Fruit fly (Drosophila melanogaster): Measurements from ENCODE around the gene CCT2.
A peak's percentile ranks its signal among the peaks of the same experiment; 100 is the strongest.

Gene CCT2

dm6 chrX:9141219-9141618 lies 51.9 kb downstream of the CCT2 start:
- TF ChIP-seq CG3838 (GFP tag; optimal IDR thresholded peaks at IDR 0.05) (no peak), unc-4 (GFP tag; IDR thresholded peaks at IDR 0.05; ENCODE audit: partially characterized antibody) (no peak), CG7745 (tag; optimal IDR thresholded peaks at IDR 0.05) (no peak), HLH3B (GFP tag; IDR thresholded peaks at IDR 0.05) (peak; percentile 88), knrl (GFP tag; IDR thresholded peaks at IDR 0.05; ENCODE audit: partially characterized antibody) (0 out of 3 replicates have a peak, but pooled peaks have one; percentile 23), CG16779 (GFP tag; IDR thresholded peaks at IDR 0.05) (peak; percentile 52; the same call in 1 of the 2 replicates), CG11695 (GFP tag; IDR thresholded peaks at IDR 0.05) (peak; percentile 67; the same call in 1 of the 3 replicates), CG13894 (tag; optimal IDR thresholded peaks at IDR 0.05) (peak; percentile 31), H15 (GFP tag; IDR thresholded peaks at IDR 0.05) (peak; percentile 85), CG4820 (GFP tag; optimal IDR thresholded peaks at IDR 0.05) (peak; percentile 70), sob (GFP tag; IDR thresholded peaks at IDR 0.05) (peak; percentile 85), CG17802 (tag; optimal IDR thresholded peaks at IDR 0.05) (peak; percentile 43), CG6683 (GFP tag; optimal IDR thresholded peaks at IDR 0.05) (peak; percentile 20), CG10462 (GFP tag; optimal IDR thresholded peaks at IDR 0.05) (peak; percentile 37), Doc2 (GFP tag; IDR thresholded peaks at IDR 0.05) (no peak), Myb (GFP tag; optimal IDR thresholded peaks at IDR 0.05) (peak; percentile 56), lab (GFP tag; optimal IDR thresholded peaks at IDR 0.05) (no peak), nom (GFP tag; optimal IDR thresholded peaks at IDR 0.05) (peak; percentile 79), tgo (GFP tag; IDR thresholded peaks at IDR 0.05) (peak; percentile 80), CG12769 (tag; optimal IDR thresholded peaks at IDR 0.05) (no peak), MTF-1 (GFP tag; optimal IDR thresholded peaks at IDR 0.05; ENCODE audit: borderline replicate concordance) (peak; percentile 3), Awh (GFP tag; IDR thresholded peaks at IDR 0.05) (peak; percentile 81), Dfd (GFP tag; optimal IDR thresholded peaks at IDR 0.05) (no peak), Asciz (GFP tag; optimal IDR thresholded peaks at IDR 0.05) (no peak), grn (GFP tag; optimal IDR thresholded peaks at IDR 0.05) (peak; percentile 31), tll (GFP tag; optimal IDR thresholded peaks at IDR 0.05) (no peak), CG12236 (GFP tag; optimal IDR thresholded peaks at IDR 0.05) (peak; percentile 17), CG10366 (GFP tag; IDR thresholded peaks at IDR 0.05) (peak; percentile 81), CG2120 (GFP tag; optimal IDR thresholded peaks at IDR 0.05) (peak; percentile 63), CG1602 (GFP tag; optimal IDR thresholded peaks at IDR 0.05) (peak; percentile 43), CG10959 (GFP tag; IDR thresholded peaks at IDR 0.05) (peak; percentile 83), Ssrp (tag; optimal IDR thresholded peaks at IDR 0.05) (peak; percentile 74), gro (GFP tag; optimal IDR thresholded peaks at IDR 0.05) (no peak), CG18262 (tag; optimal IDR thresholded peaks at IDR 0.05) (peak; percentile 75), CG4282 (GFP tag; optimal IDR thresholded peaks at IDR 0.05) (no peak), Fer2 (tag; optimal IDR thresholded peaks at IDR 0.05) (peak; percentile 34), CG30020 (tag; optimal IDR thresholded peaks at IDR 0.05) (peak; percentile 45), CG3726 (GFP tag; IDR thresholded peaks at IDR 0.05) (peak; percentile 80; the same call in 2 of the 3 replicates), CG32532 (GFP tag; IDR thresholded peaks at IDR 0.05) (peak; percentile 84), Poxn (GFP tag; IDR thresholded peaks at IDR 0.05) (no peak), Ets65A (GFP tag) (peak; percentile 92), org-1 (GFP tag; optimal IDR thresholded peaks at IDR 0.05) (no peak), NC2α (GFP tag; optimal IDR thresholded peaks at IDR 0.05) (peak; percentile 40), Abd-B (GFP tag; optimal IDR thresholded peaks at IDR 0.05) (peak; percentile 70), fd96Cb (tag; optimal IDR thresholded peaks at IDR 0.05) (peak; percentile 76), otp (GFP tag; IDR thresholded peaks at IDR 0.05) (peak; percentile 88), CG30431 (GFP tag; optimal IDR thresholded peaks at IDR 0.05) (peak; percentile 72), CTCF (GFP tag; optimal IDR thresholded peaks at IDR 0.05) (no peak), CG3065 (GFP tag; optimal IDR thresholded peaks at IDR 0.05) (peak; percentile 20), CG12299 (tag; optimal IDR thresholded peaks at IDR 0.05) (peak; percentile 53), CG4707 (GFP tag; optimal IDR thresholded peaks at IDR 0.05) (peak; percentile 45)
